Fruit fly (Drosophila melanogaster) whole organism, wandering third instar larva: ENCODE measurements around the gene CG42246.

ENCODE experiments used
- CrebA ChIP-seq: fragments of 200-800 bp; sonication (Bioruptor generic); optimal IDR thresholded peaks from 2 replicates; lab custom pipeline; 2016; ENCODE audit warnings: missing biosample characterization, mild to moderate bottlenecking, missing genetic modification characterization, borderline replicate concordance
- Hr83 ChIP-seq: fragments of 200-300 bp; sonication (Bioruptor generic); optimal IDR thresholded peaks from 2 replicates; lab custom pipeline; 2016; ENCODE audit warnings: missing biosample characterization, mild to moderate bottlenecking, missing genetic modification characterization, moderate library complexity; ENCODE audit not compliant: poor library complexity, severe bottlenecking
- psq ChIP-seq: fragments of 200-800 bp; sonication (Bioruptor generic); optimal IDR thresholded peaks from 3 replicates; lab custom pipeline; 2017; ENCODE audit warnings: missing biosample characterization, mild to moderate bottlenecking, missing genetic modification characterization, moderate library complexity
- sv ChIP-seq: fragments of 200-800 bp; sonication (Bioruptor generic); optimal IDR thresholded peaks from 3 replicates; lab custom pipeline; 2016; ENCODE audit warnings: missing biosample characterization, missing genetic modification characterization

- TF ChIP-seq Hr83 = no peak
- no peak for TF ChIP-seq CrebA (GFP tag; lab: Kevin White, UChicago)
- no peak for TF ChIP-seq sv (GFP tag; lab: Kevin White, UChicago)
- no peak for TF ChIP-seq psq (GFP tag; lab: Kevin White, UChicago)
Measured at dm6 chrX:7453236-7453635, 41.5 kb upstream of the CG42246 start, which contains the start of gene CG43198.
